Worm (Caenorhabditis elegans) whole organism, L1 larva: Measurements from ENCODE around the gene C45G9.2.

Experiments used
- C16A3.4 ChIP-seq: fragments of 150-350 bp; optimal IDR thresholded peaks from 2 replicates; lab custom pipeline; 2014; ENCODE audit warnings: missing biosample characterization, missing genetic modification characterization
- F16B12.6 ChIP-seq: fragments of 150-350 bp; optimal IDR thresholded peaks from 2 replicates; lab custom pipeline; 2014; ENCODE audit warnings: missing biosample characterization, missing genetic modification characterization
- Y116A8C.19 ChIP-seq: sonication (generic microtip); optimal IDR thresholded peaks from 2 replicates; lab custom pipeline; 2016; ENCODE audit warnings: missing compliant biosample characterization, missing genetic modification characterization, borderline replicate concordance
- aha-1 ChIP-seq: fragments of 150-350 bp; optimal IDR thresholded peaks from 2 replicates; lab custom pipeline; 2014; ENCODE audit warnings: missing biosample characterization, missing genetic modification characterization
- alr-1 ChIP-seq: fragments of 200-800 bp; sonication (Bioruptor generic); optimal IDR thresholded peaks from 2 replicates; lab custom pipeline; 2018; ENCODE audit warnings: borderline replicate concordance, mild to moderate bottlenecking, missing genetic modification characterization, missing compliant biosample characterization
- aly-2 ChIP-seq: fragments of 150-350 bp; optimal IDR thresholded peaks from 2 replicates; lab custom pipeline; 2014; ENCODE audit warnings: missing biosample characterization, missing genetic modification characterization
- ama-1 ChIP-seq: fragments of 150-350 bp; optimal IDR thresholded peaks from 2 replicates; lab custom pipeline; 2014
- ceh-8 ChIP-seq: fragments of 200-800 bp; sonication (Bioruptor generic); optimal IDR thresholded peaks from 2 replicates; lab custom pipeline; 2018; ENCODE audit warnings: mild to moderate bottlenecking, missing genetic modification characterization, moderate library complexity, missing compliant biosample characterization
- ceh-82 ChIP-seq, 3 experiments: fragments of 150-350 bp in 1 of 3; sonication (generic microtip) in 2 of 3; optimal IDR thresholded peaks; 2 replicates each; lab custom pipeline; 2014 to 2017; ENCODE audit warnings: missing biosample characterization in 3 of 3, missing genetic modification characterization in 3 of 3
- ces-1 ChIP-seq: fragments of 150-350 bp; optimal IDR thresholded peaks from 2 replicates; lab custom pipeline; 2014; ENCODE audit warnings: missing biosample characterization, missing genetic modification reagents, missing genetic modification characterization
- dpl-1 ChIP-seq, 3 experiments: fragments of 150-350 bp in 2 of 3; sonication (generic microtip) in 1 of 3; optimal IDR thresholded peaks; 2 replicates each; lab custom pipeline; 2014 to 2017; ENCODE audit warnings: missing biosample characterization in 3 of 3, missing genetic modification characterization in 3 of 3, missing genetic modification reagents in 3 of 3
- dsc-1 ChIP-seq: sonication (generic microtip); optimal IDR thresholded peaks from 2 replicates; lab custom pipeline; 2016; ENCODE audit warnings: mild to moderate bottlenecking, missing genetic modification characterization, missing compliant biosample characterization
- efl-3 ChIP-seq: fragments of 200-800 bp; sonication (Bioruptor generic); optimal IDR thresholded peaks from 2 replicates; lab custom pipeline; 2018; ENCODE audit warnings: mild to moderate bottlenecking, missing genetic modification characterization, missing compliant biosample characterization
- egl-13 ChIP-seq: sonication (generic microtip); optimal IDR thresholded peaks from 2 replicates; lab custom pipeline; 2016; ENCODE audit warnings: missing genotype, missing genetic modification reagents, missing genetic modification characterization, missing compliant biosample characterization
- egl-27 ChIP-seq, 2 experiments: fragments of 150-350 bp in 1 of 2; sonication (generic microtip); optimal IDR thresholded peaks; 3 replicates each; lab custom pipeline; 2017 to 2018; ENCODE audit warnings: missing biosample characterization in 2 of 2, missing genetic modification characterization in 2 of 2, missing genetic modification reagents in 2 of 2
- elt-2 ChIP-seq: sonication (generic microtip); optimal IDR thresholded peaks from 2 replicates; lab custom pipeline; 2016; ENCODE audit warnings: missing genetic modification characterization, mild to moderate bottlenecking, inconsistent platforms, missing compliant biosample characterization, missing genetic modification reagents
- ets-5 ChIP-seq: fragments of 200-800 bp; sonication (Bioruptor generic); IDR thresholded peaks from 2 replicates; pipeline ENCODE4 v1.3.6; 2022; ENCODE audit warnings: missing genetic modification characterization, missing compliant biosample characterization
- fkh-10 ChIP-seq: sonication (generic microtip); optimal IDR thresholded peaks from 2 replicates; lab custom pipeline; 2017; ENCODE audit warnings: missing biosample characterization, missing genetic modification reagents, missing genetic modification characterization
- fkh-4 ChIP-seq: sonication (generic microtip); optimal IDR thresholded peaks from 2 replicates; lab custom pipeline; 2016; ENCODE audit warnings: missing compliant biosample characterization, missing genetic modification characterization, borderline replicate concordance
- fos-1 ChIP-seq: fragments of 150-350 bp; optimal IDR thresholded peaks from 2 replicates; lab custom pipeline; 2014; ENCODE audit warnings: missing biosample characterization, missing genetic modification characterization
- grh-1 ChIP-seq: fragments of 200-800 bp; sonication (Bioruptor generic); IDR thresholded peaks from 2 replicates; pipeline ENCODE4 v1.3.6; 2022; ENCODE audit warnings: missing genetic modification reagents, missing genetic modification characterization, missing compliant biosample characterization
- hlh-4 ChIP-seq: sonication (generic microtip); optimal IDR thresholded peaks from 2 replicates; lab custom pipeline; 2016; ENCODE audit warnings: mild to moderate bottlenecking, missing genetic modification characterization, missing compliant biosample characterization
- hpl-2 ChIP-seq: fragments of 150-350 bp; optimal IDR thresholded peaks from 2 replicates; lab custom pipeline; 2014; ENCODE audit warnings: missing biosample characterization, missing genetic modification reagents, missing genetic modification characterization
- irx-1 ChIP-seq: sonication (generic microtip); optimal IDR thresholded peaks from 2 replicates; lab custom pipeline; 2016; ENCODE audit warnings: missing genetic modification characterization, missing compliant biosample characterization
- jun-1 ChIP-seq: fragments of 150-350 bp; optimal IDR thresholded peaks from 2 replicates; lab custom pipeline; 2014; ENCODE audit warnings: missing biosample characterization, missing genetic modification reagents, missing genetic modification characterization
- lin-35 ChIP-seq, 2 experiments: fragments of 150-350 bp; optimal IDR thresholded peaks; 2 replicates each; lab custom pipeline; 2014; ENCODE audit warnings: missing biosample characterization in 2 of 2, missing genetic modification characterization in 2 of 2, missing genetic modification reagents in 2 of 2
- lin-39 ChIP-seq: fragments of 150-350 bp; optimal IDR thresholded peaks from 2 replicates; lab custom pipeline; 2014; ENCODE audit warnings: missing biosample characterization, missing genetic modification reagents, missing genetic modification characterization
- lsy-2 ChIP-seq, 2 experiments: fragments of 150-350 bp; optimal IDR thresholded peaks; 2 replicates each; lab custom pipeline; 2014; ENCODE audit warnings: missing biosample characterization in 2 of 2, missing genetic modification characterization in 2 of 2
- mab-9 ChIP-seq: fragments of 200-800 bp; sonication (Bioruptor generic); IDR thresholded peaks from 2 replicates; pipeline ENCODE4 v1.3.6; 2022; ENCODE audit warnings: missing genetic modification reagents, missing genetic modification characterization, missing compliant biosample characterization
- mdl-1 ChIP-seq, 2 experiments: fragments of 150-350 bp; optimal IDR thresholded peaks; 2 replicates each; lab custom pipeline; 2014 to 2017; ENCODE audit warnings: missing biosample characterization in 2 of 2, missing genetic modification characterization in 2 of 2, inconsistent platforms in 1 of 2
- nhr-11 ChIP-seq: fragments of 150-350 bp; optimal IDR thresholded peaks from 2 replicates; lab custom pipeline; 2014; ENCODE audit warnings: missing biosample characterization, missing genetic modification characterization
- nhr-20 ChIP-seq: sonication (generic microtip); optimal IDR thresholded peaks from 2 replicates; lab custom pipeline; 2016; ENCODE audit warnings: mild to moderate bottlenecking, missing genetic modification characterization, missing compliant biosample characterization
- nhr-28 ChIP-seq: fragments of 150-350 bp; optimal IDR thresholded peaks from 2 replicates; lab custom pipeline; 2014; ENCODE audit warnings: missing biosample characterization, missing genetic modification characterization
- nhr-47 ChIP-seq: sonication (generic microtip); optimal IDR thresholded peaks from 2 replicates; lab custom pipeline; 2016; ENCODE audit warnings: mild to moderate bottlenecking, missing genetic modification characterization, moderate library complexity, missing compliant biosample characterization
- nhr-76 ChIP-seq: sonication (generic microtip); optimal IDR thresholded peaks from 2 replicates; lab custom pipeline; 2017; ENCODE audit warnings: missing biosample characterization, missing genetic modification characterization
- nhr-84 ChIP-seq: sonication (generic microtip); optimal IDR thresholded peaks from 2 replicates; lab custom pipeline; 2017; ENCODE audit warnings: missing biosample characterization, missing genetic modification characterization
- nhr-85 ChIP-seq: sonication (generic microtip); peaks from one replicate; lab custom pipeline; 2016; ENCODE audit warnings: missing genetic modification characterization, inconsistent platforms, missing compliant biosample characterization
- nhr-90 ChIP-seq: sonication (generic microtip); optimal IDR thresholded peaks from 2 replicates; lab custom pipeline; 2016; ENCODE audit warnings: mild to moderate bottlenecking, missing genetic modification characterization, missing compliant biosample characterization; ENCODE audit not compliant: poor library complexity
- pag-3 ChIP-seq: sonication (generic microtip); optimal IDR thresholded peaks from 2 replicates; lab custom pipeline; 2017; ENCODE audit warnings: missing genetic modification characterization, mild to moderate bottlenecking, missing compliant biosample characterization, antibody characterized with exemption, borderline replicate concordance; ENCODE audit not compliant: insufficient read depth
- pax-3 ChIP-seq: fragments of 200-800 bp; sonication (Bioruptor generic); optimal IDR thresholded peaks from 2 replicates; lab custom pipeline; 2018; ENCODE audit warnings: mild to moderate bottlenecking, missing genetic modification characterization, moderate library complexity, missing compliant biosample characterization
- rnt-1 ChIP-seq: sonication (generic microtip); optimal IDR thresholded peaks from 2 replicates; lab custom pipeline; 2016; ENCODE audit warnings: mild to moderate bottlenecking, missing genetic modification characterization, moderate library complexity, missing compliant biosample characterization
- snpc-4 ChIP-seq: fragments of 150-350 bp; optimal IDR thresholded peaks from 2 replicates; lab custom pipeline; 2014; ENCODE audit warnings: missing biosample characterization, missing genetic modification characterization
- sox-4 ChIP-seq: sonication (generic microtip); optimal IDR thresholded peaks from 2 replicates; lab custom pipeline; 2016; ENCODE audit warnings: missing genetic modification characterization, missing compliant biosample characterization
- sptf-1 ChIP-seq: fragments of 150-350 bp; optimal IDR thresholded peaks from 2 replicates; lab custom pipeline; 2014; ENCODE audit warnings: missing biosample characterization, missing genetic modification characterization
- sup-37 ChIP-seq: fragments of 200-800 bp; sonication (Bioruptor generic); optimal IDR thresholded peaks from 2 replicates; lab custom pipeline; 2018; ENCODE audit warnings: mild to moderate bottlenecking, missing genetic modification characterization, missing compliant biosample characterization
- tlp-1 ChIP-seq: fragments of 150-350 bp; optimal IDR thresholded peaks from 2 replicates; lab custom pipeline; 2014; ENCODE audit warnings: missing biosample characterization, missing genetic modification characterization
- unc-30 ChIP-seq: sonication (generic microtip); optimal IDR thresholded peaks from 2 replicates; lab custom pipeline; 2017; ENCODE audit warnings: missing biosample characterization, missing genetic modification characterization
- unc-62 ChIP-seq: fragments of 150-350 bp; optimal IDR thresholded peaks from 2 replicates; lab custom pipeline; 2014; ENCODE audit warnings: missing biosample characterization, missing genetic modification reagents, missing genetic modification characterization
- unc-86 ChIP-seq: sonication (generic microtip); optimal IDR thresholded peaks from 2 replicates; lab custom pipeline; 2016; ENCODE audit warnings: missing genetic modification characterization, missing compliant biosample characterization
- vab-15 ChIP-seq: sonication (generic microtip); optimal IDR thresholded peaks from 2 replicates; lab custom pipeline; 2017; ENCODE audit warnings: missing genotype, mild to moderate bottlenecking, missing genetic modification characterization, missing compliant biosample characterization
- xbp-1 ChIP-seq: sonication (generic microtip); optimal IDR thresholded peaks from 2 replicates; lab custom pipeline; 2016; ENCODE audit warnings: missing genetic modification characterization, missing compliant biosample characterization
- zag-1 ChIP-seq: fragments of 150-350 bp; optimal IDR thresholded peaks from 2 replicates; lab custom pipeline; 2014; ENCODE audit warnings: missing biosample characterization, missing genetic modification characterization
- zip-4 ChIP-seq: fragments of 200-800 bp; sonication (Bioruptor generic); optimal IDR thresholded peaks from 2 replicates; lab custom pipeline; 2018; ENCODE audit warnings: mild to moderate bottlenecking, missing genetic modification characterization, moderate library complexity, missing compliant biosample characterization
- ztf-4 ChIP-seq: fragments of 150-350 bp; optimal IDR thresholded peaks from 2 replicates; lab custom pipeline; 2014; ENCODE audit warnings: missing biosample characterization, missing genetic modification characterization

Gene C45G9.2

DNA sequence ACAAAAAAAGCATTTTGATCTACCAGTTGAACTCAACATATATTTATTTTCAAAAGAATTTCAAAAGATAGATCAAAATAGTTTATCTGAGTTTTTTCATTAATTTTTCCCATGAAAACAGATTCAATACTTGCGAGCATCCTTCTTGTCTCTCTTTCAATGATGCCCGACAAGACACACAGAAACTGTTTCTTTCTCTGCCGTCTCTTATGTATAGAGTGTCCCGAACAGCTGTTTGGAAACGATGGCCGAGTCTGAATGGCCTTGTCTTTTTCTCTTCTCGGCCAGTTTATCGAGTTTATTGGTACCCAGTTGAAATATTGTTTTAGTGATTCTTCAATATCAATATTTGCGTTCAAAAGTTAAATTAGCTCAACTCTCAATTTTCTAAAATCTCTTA lies 39.9 kb downstream of the C45G9.2 start (continued):
- TF ChIP-seq mdl-1 (tag; optimal IDR thresholded peaks at IDR 0.05; lab: Kevin White, UChicago): no peak
- TF ChIP-seq tlp-1 (tag; lab: Kevin White, UChicago): no peak
- no peak for TF ChIP-seq ztf-4
- TF ChIP-seq nhr-47: no peak
- no peak for TF ChIP-seq unc-30
- no peak for TF ChIP-seq fos-1
- TF ChIP-seq F16B12.6 (tag; lab: Kevin White, UChicago): peak; percentile 9
- TF ChIP-seq rnt-1 (tag; lab: Kevin White, UChicago): peak; percentile 95
- no peak for TF ChIP-seq unc-86 (tag; lab: Kevin White, UChicago)
- no peak for TF ChIP-seq ces-1 (GFP tag; lab: Kevin White, UChicago)
- no peak for TF ChIP-seq efl-3
- peak; percentile 74 for TF ChIP-seq nhr-20 (tag; lab: Kevin White, UChicago)
- TF ChIP-seq ama-1: no peak
- TF ChIP-seq pax-3 (tag; lab: Kevin White, UChicago): no peak
- TF ChIP-seq xbp-1 (tag; lab: Kevin White, UChicago): peak; percentile 43
- TF ChIP-seq Y116A8C.19 (tag; lab: Kevin White, UChicago): no peak
- TF ChIP-seq ceh-82 (tag; optimal IDR thresholded peaks at IDR 0.05; lab: Kevin White, UChicago): peak; percentile 29 to 77 (median 46)
- no peak for TF ChIP-seq nhr-28 (tag; lab: Kevin White, UChicago)
- no peak for TF ChIP-seq ets-5 (GFP tag; lab: Robert Waterston, UW)
- TF ChIP-seq lin-39 (tag; lab: Kevin White, UChicago): no peak
- peak; percentile 43 for TF ChIP-seq snpc-4 (tag; lab: Kevin White, UChicago)
- TF ChIP-seq fkh-4 (tag; lab: Kevin White, UChicago): no peak
- no peak for TF ChIP-seq aly-2
- TF ChIP-seq vab-15 (tag; lab: Kevin White, UChicago): no peak
- TF ChIP-seq nhr-90 (tag; lab: Kevin White, UChicago): peak; percentile 57
- no peak for TF ChIP-seq ceh-8
- no peak for TF ChIP-seq hlh-4
- no peak for TF ChIP-seq zip-4 (GFP tag; lab: Kevin White, UChicago)
- TF ChIP-seq nhr-76 (tag; lab: Kevin White, UChicago): no peak
- TF ChIP-seq lsy-2 (tag; optimal IDR thresholded peaks at IDR 0.05; lab: Kevin White, UChicago): peak; percentile 72 to 78
- no peak for TF ChIP-seq pag-3 (tag; lab: Kevin White, UChicago)
- TF ChIP-seq hpl-2 (GFP tag; lab: Kevin White, UChicago): no peak
- TF ChIP-seq zag-1 (tag; lab: Kevin White, UChicago): no peak
- TF ChIP-seq nhr-11: no peak
- TF ChIP-seq grh-1 (GFP tag; lab: Robert Waterston, UW): no peak
- no peak for TF ChIP-seq unc-62 (GFP tag; lab: Kevin White, UChicago)
- TF ChIP-seq sup-37 (GFP tag; lab: Kevin White, UChicago): no peak
- no peak for TF ChIP-seq alr-1
- peak; percentile 36 for TF ChIP-seq irx-1
- no peak for TF ChIP-seq dsc-1 (tag; lab: Kevin White, UChicago)
- TF ChIP-seq aha-1: no peak
- no peak for TF ChIP-seq jun-1 (tag; lab: Kevin White, UChicago)
- no peak for TF ChIP-seq egl-13
- no peak for TF ChIP-seq mab-9 (GFP tag; lab: Robert Waterston, UW)
- peak; percentile 36 for TF ChIP-seq sox-4
- TF ChIP-seq elt-2: no peak
- peak; percentile 55 to 69 (median 68) for TF ChIP-seq dpl-1 (GFP tag; optimal IDR thresholded peaks at IDR 0.05; lab: Kevin White, UChicago)
- no peak for TF ChIP-seq nhr-84 (tag; lab: Kevin White, UChicago)
- TF ChIP-seq nhr-85: peak; percentile 54
- peak; percentile 65 to 66 for TF ChIP-seq lin-35 (GFP tag; optimal IDR thresholded peaks at IDR 0.05; lab: Kevin White, UChicago)
- peak; percentile 36 for TF ChIP-seq C16A3.4 (tag; lab: Kevin White, UChicago)
- no peak for TF ChIP-seq egl-27 (tag; optimal IDR thresholded peaks at IDR 0.05; lab: Kevin White, UChicago)
- TF ChIP-seq sptf-1 (tag; lab: Kevin White, UChicago): no peak
- no peak for TF ChIP-seq fkh-10 (GFP tag; lab: Kevin White, UChicago)
